Fruit fly (Drosophila melanogaster) whole organism, larva: ENCODE data around the gene CG4942.
A peak's percentile ranks its signal among the peaks of the same experiment; 100 is the strongest.

Source experiments
- noc ChIP-seq: fragments of 200-800 bp; sonication (Bioruptor generic); optimal IDR thresholded peaks from 3 replicates; lab custom pipeline; 2019; ENCODE audit warnings: missing biosample characterization, mild to moderate bottlenecking, missing genetic modification characterization, moderate library complexity

The CG4942 gene

dm6 chr3L:9042200-9042988 is 30.5 kb upstream of the CG4942 start:
- no peak for TF ChIP-seq noc

dm6 chr3L:9043648-9044047 is 29.3 kb upstream of the CG4942 start:
- no peak for TF ChIP-seq noc

dm6 chr3L:9044896-9045295 is 28.0 kb upstream of the CG4942 start:
- TF ChIP-seq noc, result no peak

DNA sequence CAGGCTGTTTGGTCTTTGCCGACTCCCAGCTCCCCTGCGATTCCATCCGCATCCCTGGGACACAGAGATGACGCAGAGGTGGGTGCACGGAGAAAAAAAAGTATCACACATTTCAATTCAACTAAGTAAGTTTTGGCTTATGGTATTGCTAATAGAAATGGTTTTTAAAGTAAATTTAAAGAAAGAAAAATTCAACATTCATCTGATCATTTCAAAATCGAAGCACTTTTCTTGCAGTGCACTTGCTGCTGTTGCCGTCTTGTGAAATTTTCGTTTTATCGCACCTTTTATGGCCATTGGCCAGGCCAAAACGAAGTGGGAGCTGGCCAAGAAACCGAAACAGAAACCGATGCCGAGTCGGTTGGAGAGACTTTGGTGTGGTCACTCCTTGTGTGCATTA is 27.6 kb upstream of the CG4942 start:
- peak; percentile 11 for TF ChIP-seq noc

DNA sequence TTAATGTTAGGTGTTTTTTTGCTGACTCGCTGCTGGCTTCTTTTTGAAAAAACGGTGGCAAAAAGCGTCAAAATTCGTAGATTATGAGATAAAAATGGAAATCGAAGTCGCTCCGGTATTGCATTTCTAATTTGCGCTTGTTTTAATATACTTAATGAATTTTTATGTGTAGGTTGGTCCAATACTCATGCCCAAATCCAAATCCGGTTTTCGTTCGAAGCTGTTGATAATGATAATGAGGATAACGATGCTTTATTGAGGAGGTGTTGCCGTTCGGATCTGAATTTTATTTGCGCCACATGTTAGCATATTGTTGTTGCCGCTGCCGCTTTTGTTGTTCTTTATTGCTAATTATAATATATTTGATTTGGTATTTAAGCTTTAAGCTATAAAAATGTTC is 26.6 kb upstream of the CG4942 start:
- TF ChIP-seq noc, result peak; percentile 46

DNA sequence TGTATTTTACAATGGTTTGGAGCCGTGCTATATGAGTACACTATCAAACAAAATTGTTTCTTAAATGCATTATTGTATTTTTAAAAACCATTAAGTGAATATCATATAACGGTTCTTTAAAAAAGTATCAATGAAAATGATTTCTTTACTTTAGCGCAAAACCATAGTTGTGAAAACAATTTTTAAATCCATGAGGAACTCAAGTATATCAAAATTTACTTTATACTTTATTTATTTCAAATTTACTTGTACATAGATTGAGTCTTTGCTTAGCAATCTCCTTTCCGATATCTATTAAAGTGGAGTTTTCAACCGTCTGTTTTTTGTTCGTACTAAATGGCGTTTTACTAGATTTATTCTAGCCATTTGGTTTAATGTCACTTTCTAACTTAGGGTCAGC is 25.8 kb upstream of the CG4942 start, which contains the start of gene Argk2:
Argk2 (plus strand) TSS at position 378 of the 400 bp plus-strand sequence.
- no peak for TF ChIP-seq noc

- no peak for TF ChIP-seq noc
These were observed 22.3 kb upstream of the CG4942 start for dm6 chr3L:9050447-9051069.

- TF ChIP-seq noc, result no peak
These were observed 21.1 kb upstream of the CG4942 start for dm6 chr3L:9051830-9052259.

DNA sequence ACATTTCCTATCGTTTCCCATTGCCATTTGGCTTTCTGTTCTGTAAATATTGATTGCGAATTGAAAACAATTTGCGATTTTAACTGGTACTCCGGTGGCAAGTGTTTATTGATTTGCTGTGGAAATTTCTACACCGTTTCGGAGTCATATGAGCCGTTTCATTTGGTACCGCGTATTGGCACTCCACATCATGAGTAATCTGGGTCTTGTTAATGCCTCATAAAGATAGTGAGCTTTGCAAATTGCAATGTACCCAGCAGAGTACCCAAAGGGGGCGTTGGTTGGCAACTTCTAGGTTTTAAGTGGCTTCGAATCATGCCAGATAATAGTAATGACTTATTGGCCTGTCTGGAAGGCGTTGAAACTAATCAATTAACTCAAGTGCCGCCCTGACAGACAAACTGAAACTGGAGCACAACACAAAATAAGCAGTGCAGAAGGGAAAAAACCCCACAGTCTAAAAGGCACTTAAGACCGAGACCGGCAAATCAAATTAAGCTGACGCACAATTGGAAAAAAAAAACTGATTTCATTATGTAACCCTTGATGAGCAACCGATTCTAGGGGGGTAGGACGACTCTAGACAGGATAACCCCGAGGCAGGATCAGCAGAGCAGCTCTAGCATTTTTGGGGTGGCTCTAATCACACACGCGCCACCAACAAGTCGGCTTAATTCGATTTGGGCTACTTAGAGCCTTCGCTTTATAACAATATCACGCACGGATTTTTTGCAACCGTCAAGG is 19.9 kb upstream of the CG4942 start:
- peak; percentile 54 for TF ChIP-seq noc

dm6 chr3L:9054239-9054638 is 18.7 kb upstream of the CG4942 start:
- no peak for TF ChIP-seq noc

- no peak for TF ChIP-seq noc
These were observed 18.0 kb upstream of the CG4942 start for dm6 chr3L:9054822-9055407.

DNA sequence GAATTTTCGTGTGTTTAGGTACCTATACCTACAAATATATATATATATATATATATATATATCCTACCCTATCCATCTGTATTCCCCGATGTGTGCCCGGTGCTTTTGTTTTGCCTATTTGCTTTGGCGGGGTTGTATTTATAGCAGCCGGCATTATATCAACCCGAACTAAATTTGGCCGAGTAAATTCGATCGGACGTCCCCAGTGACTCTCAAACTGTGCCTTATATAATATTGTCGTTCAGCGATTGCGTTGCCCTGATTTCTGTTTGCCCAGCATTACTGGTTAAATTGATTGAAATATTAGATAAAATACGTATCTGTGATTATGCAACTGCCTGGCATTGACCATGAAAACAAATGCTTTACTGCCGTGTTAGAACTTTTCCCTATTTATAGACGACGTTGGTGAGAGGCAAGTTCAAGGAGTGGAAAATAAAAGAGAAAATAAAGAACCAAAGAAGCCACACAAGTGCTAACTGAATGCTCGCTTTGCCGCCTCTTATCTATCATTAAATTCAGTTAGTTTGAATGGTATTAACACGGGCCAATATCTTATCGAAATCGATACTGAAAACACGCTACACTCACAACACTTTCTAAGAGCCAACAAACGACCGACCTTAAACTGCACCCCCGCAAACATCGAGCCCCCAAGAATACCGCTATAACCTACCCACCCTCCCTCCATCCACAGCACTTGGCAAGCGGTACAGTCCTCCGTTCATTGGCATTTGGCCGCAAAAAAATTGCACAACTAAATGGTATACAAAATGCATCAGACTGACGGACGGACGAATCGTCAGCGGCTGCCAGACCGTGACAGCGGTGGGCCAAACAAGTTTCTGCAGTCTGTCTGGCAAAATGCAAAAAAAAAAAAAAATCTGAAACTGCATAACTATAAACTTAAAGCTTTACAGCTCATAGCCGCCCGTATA is 16.8 kb upstream of the CG4942 start:
- no peak for TF ChIP-seq noc

DNA sequence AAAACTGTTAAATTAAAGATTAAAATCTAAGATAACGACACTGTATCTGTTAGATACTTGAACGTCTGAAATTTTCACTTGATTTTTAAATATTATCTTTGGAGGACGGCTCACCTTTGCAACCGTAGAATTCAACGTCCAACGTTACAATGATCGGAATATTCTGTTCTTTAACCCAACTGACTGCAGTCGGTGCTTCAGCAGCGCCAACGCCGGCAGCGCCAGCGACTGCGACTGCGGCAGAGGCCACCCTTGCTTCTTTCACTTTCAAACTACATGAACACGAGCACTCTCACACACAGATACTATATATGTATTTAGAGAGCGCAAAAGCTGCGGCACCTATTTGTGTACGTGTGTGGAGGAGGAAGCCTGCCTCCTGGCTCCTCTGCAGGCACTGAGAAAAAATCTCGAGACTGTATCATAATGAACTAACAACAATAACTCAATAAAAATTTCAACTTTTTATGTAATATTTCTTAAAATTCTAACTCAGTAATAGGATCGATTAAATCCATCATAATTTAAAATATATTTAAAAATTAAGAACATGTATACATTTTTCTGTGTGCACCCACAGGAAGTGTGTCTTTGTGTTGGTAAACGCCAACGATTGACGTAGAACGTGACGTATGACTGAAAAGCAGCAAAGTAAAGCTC is 15.3 kb upstream of the CG4942 start:
- peak; percentile 95 for TF ChIP-seq noc

DNA sequence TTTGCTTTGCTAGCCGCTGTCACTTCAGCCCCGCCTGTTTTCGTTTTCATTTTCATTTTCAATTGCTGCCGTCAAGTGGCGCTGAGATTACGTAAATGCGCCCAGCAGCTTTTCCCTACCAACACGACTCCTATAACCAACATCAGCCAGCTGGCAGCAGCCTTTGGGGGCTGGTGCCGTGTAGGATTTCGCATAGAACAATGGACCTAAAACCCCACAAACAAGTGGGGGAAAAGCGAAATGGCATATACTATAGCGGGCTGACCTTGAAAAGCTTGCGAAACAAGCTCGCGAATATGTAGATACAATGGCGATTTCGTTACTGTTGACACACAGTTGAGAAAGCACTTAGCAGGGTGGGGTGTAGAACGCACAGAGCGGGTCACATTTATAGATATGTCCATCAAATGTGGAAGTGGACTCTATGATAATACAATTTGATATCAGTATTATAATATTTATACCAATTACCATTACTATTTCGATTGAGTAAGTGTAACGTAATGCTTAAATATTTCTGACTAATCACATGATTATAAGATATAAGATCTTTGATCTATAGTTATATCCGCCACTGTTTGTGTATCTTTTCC is 13.2 kb upstream of the CG4942 start:
- TF ChIP-seq noc, result peak; percentile 19

DNA sequence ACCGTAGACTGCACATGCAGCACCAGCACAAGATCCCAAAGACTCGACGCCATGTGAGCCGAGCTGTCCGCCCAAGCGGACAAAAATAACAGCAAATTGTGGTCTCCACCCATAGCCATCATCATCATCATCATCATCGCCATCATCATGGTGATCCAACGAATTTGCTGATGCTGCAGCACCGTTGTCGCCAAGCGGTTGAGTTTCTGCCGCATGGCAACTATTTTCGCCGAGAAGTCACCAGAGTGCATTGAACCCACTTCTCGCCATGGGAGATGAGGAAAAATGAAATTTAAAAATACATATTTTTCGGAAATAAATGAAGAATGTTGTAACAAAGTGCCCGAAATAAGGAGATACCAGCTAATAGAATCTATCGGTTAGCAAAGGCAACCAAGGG is 11.5 kb upstream of the CG4942 start:
- TF ChIP-seq noc, result no peak
